Fruit fly (Drosophila melanogaster) whole organism: ENCODE results near the gene CG18478.
"Not testable (repeated sequence)": the region's sequence is repeated elsewhere in the genome, so short reads cannot be mapped to it uniquely, and the experiment has no call there.

Source experiments
- EcR ChIP-seq, 2 experiments: fragments of >200 bp; optimal IDR thresholded peaks; 2 replicates each; lab custom pipeline; 2017; ENCODE audit warnings: missing biosample characterization in 2 of 2, missing genetic modification characterization in 2 of 2, missing genetic modification reagents in 2 of 2
- pan ChIP-seq: fragments of >200 bp; optimal IDR thresholded peaks from 2 replicates; lab custom pipeline; 2017
- usp ChIP-seq: fragments of >200 bp; optimal IDR thresholded peaks from 2 replicates; lab custom pipeline; 2017; ENCODE audit warnings: missing biosample characterization, missing genetic modification characterization, mixed read lengths

CG18478 gene

dm6 chr2L:15718172-15718571 is 48.2 kb downstream of the CG18478 start, which contains the start of gene stol:
Gene stol (minus strand): TSS chr2L:15718272.
- not testable (repeated sequence) for TF ChIP-seq pan (lab: Kevin White, UChicago); EcR (GFP tag; optimal IDR thresholded peaks at IDR 0.05; lab: Kevin White, UChicago); usp (GFP tag; lab: Kevin White, UChicago)
